Fruit fly (Drosophila melanogaster): Measurements from ENCODE around the gene btv.

- TF ChIP-seq Myc (optimal IDR thresholded peaks at IDR 0.05) (no peak), Vsx2 (GFP tag; optimal IDR thresholded peaks at IDR 0.05; ENCODE audit: partially characterized antibody) (no peak), Abd-B (GFP tag; optimal IDR thresholded peaks at IDR 0.05) (no peak), h (GFP tag; optimal IDR thresholded peaks at IDR 0.05) (no peak), lola (GFP tag; optimal IDR thresholded peaks at IDR 0.05) (no peak), CrebA (GFP tag; optimal IDR thresholded peaks at IDR 0.05; ENCODE audit: borderline replicate concordance) (no peak), Dif (GFP tag; optimal IDR thresholded peaks at IDR 0.05; ENCODE audit: partially characterized antibody) (no peak)
Observed at dm6 chr2L:18005481-18005880, 23.2 kb upstream of the btv start.

All from whole organism, wandering third instar larva.